Worm (Caenorhabditis elegans) whole organism, midembryonic: ENCODE data around the gene usp-39.

Experiments used
- flt-1 ChIP-seq: fragments of 200-800 bp; sonication (Bioruptor generic); IDR thresholded peaks from 2 replicates; pipeline ENCODE4 v1.3.6; 2022; ENCODE audit warnings: missing genetic modification characterization, missing compliant biosample characterization
- klf-2 ChIP-seq: fragments of 200-800 bp; sonication (Bioruptor generic); conservative IDR thresholded peaks from 2 replicates; pipeline ENCODE4 v1.3.6; 2022; ENCODE audit warnings: missing genetic modification reagents, missing genetic modification characterization, missing compliant biosample characterization

ce11 chrII:2586861-2587554 is 21.9 kb downstream of the usp-39 start, which contains the start of the genes F33H12.7 and sri-39:
- TF ChIP-seq flt-1 (GFP tag; lab: Robert Waterston, UW) (no peak), klf-2 (GFP tag; lab: Robert Waterston, UW) (no peak)
